Worm (Caenorhabditis elegans) whole organism, mixed stage, embryonic: ENCODE results near the gene srh-270.

ENCODE experiments used
- blmp-1 ChIP-seq: fragments of 150-350 bp; optimal IDR thresholded peaks from 2 replicates; lab custom pipeline; 2014; ENCODE audit warnings: missing biosample characterization, missing genetic modification characterization
- ceh-83 ChIP-seq: fragments of 200-800 bp; sonication (Bioruptor generic); optimal IDR thresholded peaks from 2 replicates; lab custom pipeline; 2018; ENCODE audit warnings: mild to moderate bottlenecking, missing genetic modification characterization, missing compliant biosample characterization
- elt-3 ChIP-seq: fragments of 150-350 bp; optimal IDR thresholded peaks from 2 replicates; lab custom pipeline; 2014; ENCODE audit warnings: missing biosample characterization, missing genetic modification characterization
- flh-1 ChIP-seq: fragments of 200-800 bp; sonication (Bioruptor generic); optimal IDR thresholded peaks from 2 replicates; lab custom pipeline; 2018; ENCODE audit warnings: mild to moderate bottlenecking, missing genetic modification characterization, moderate library complexity, missing compliant biosample characterization
- lin-13 ChIP-seq: fragments of 150-350 bp; optimal IDR thresholded peaks from 2 replicates; lab custom pipeline; 2014; ENCODE audit warnings: missing biosample characterization, missing genetic modification characterization
- lin-32 ChIP-seq: fragments of 200-800 bp; sonication (Bioruptor generic); optimal IDR thresholded peaks from 2 replicates; lab custom pipeline; 2018; ENCODE audit warnings: mild to moderate bottlenecking, missing genetic modification characterization, missing compliant biosample characterization
- lsy-2 ChIP-seq: fragments of 150-350 bp; optimal IDR thresholded peaks from 2 replicates; lab custom pipeline; 2014; ENCODE audit warnings: missing biosample characterization, missing genetic modification characterization
- mab-5 ChIP-seq: fragments of 150-350 bp; optimal IDR thresholded peaks from 2 replicates; lab custom pipeline; 2014; ENCODE audit warnings: missing biosample characterization, missing genetic modification characterization
- mep-1 ChIP-seq: fragments of 150-350 bp; optimal IDR thresholded peaks from 2 replicates; lab custom pipeline; 2017; ENCODE audit warnings: missing biosample characterization, missing genetic modification reagents, missing genetic modification characterization, inconsistent platforms
- mls-2 ChIP-seq: sonication (generic microtip); optimal IDR thresholded peaks from 2 replicates; lab custom pipeline; 2016; ENCODE audit warnings: mild to moderate bottlenecking, missing genetic modification characterization, moderate library complexity, missing compliant biosample characterization
- nhr-2 ChIP-seq: fragments of 150-350 bp; optimal IDR thresholded peaks from 2 replicates; lab custom pipeline; 2014; ENCODE audit warnings: missing biosample characterization, missing genetic modification characterization
- nhr-76 ChIP-seq: sonication (generic microtip); optimal IDR thresholded peaks from 2 replicates; lab custom pipeline; 2017; ENCODE audit warnings: missing biosample characterization, missing genetic modification characterization
- pha-4 ChIP-seq: fragments of 150-350 bp; optimal IDR thresholded peaks from 2 replicates; lab custom pipeline; 2018; ENCODE audit warnings: missing biosample characterization, missing genetic modification reagents, missing genetic modification characterization
- snpc-4 ChIP-seq: fragments of 150-350 bp; optimal IDR thresholded peaks from 2 replicates; lab custom pipeline; 2014; ENCODE audit warnings: missing biosample characterization, missing genetic modification characterization
- sptf-1 ChIP-seq: sonication (generic microtip); optimal IDR thresholded peaks from 2 replicates; lab custom pipeline; 2017; ENCODE audit warnings: mild to moderate bottlenecking, missing genetic modification characterization, moderate library complexity, missing compliant biosample characterization
- unc-120 ChIP-seq: sonication (generic microtip); optimal IDR thresholded peaks from 2 replicates; lab custom pipeline; 2017; ENCODE audit warnings: missing genetic modification characterization, missing compliant biosample characterization; ENCODE audit not compliant: poor library complexity, severe bottlenecking
- unc-39 ChIP-seq: fragments of 150-350 bp; optimal IDR thresholded peaks from 2 replicates; lab custom pipeline; 2014; ENCODE audit warnings: missing biosample characterization, missing genetic modification characterization

srh-270 gene

ce11 chrV:2810164-2810563 is 51.2 kb downstream of the srh-270 start, which contains the start of gene F54E2.1:
Gene F54E2.1 (plus strand): TSS chrV:2810398.
- no peak for TF ChIP-seq sptf-1 (tag; lab: Kevin White, UChicago)
- TF ChIP-seq ceh-83 (GFP tag; lab: Kevin White, UChicago): no peak
- no peak for TF ChIP-seq nhr-76
- no peak for TF ChIP-seq blmp-1
- no peak for TF ChIP-seq mab-5 (tag; lab: Kevin White, UChicago)
- TF ChIP-seq lin-32 (GFP tag; lab: Kevin White, UChicago): no peak
- no peak for TF ChIP-seq nhr-2 (tag; lab: Kevin White, UChicago)
- no peak for TF ChIP-seq pha-4 (tag; lab: Kevin White, UChicago)
- no peak for TF ChIP-seq unc-120 (tag; lab: Kevin White, UChicago)
- no peak for TF ChIP-seq flh-1 (GFP tag; lab: Kevin White, UChicago)
- no peak for TF ChIP-seq snpc-4
- no peak for TF ChIP-seq unc-39 (tag; lab: Kevin White, UChicago)
- no peak for TF ChIP-seq lsy-2 (tag; lab: Kevin White, UChicago)
- no peak for TF ChIP-seq mep-1 (tag; lab: Kevin White, UChicago)
- no peak for TF ChIP-seq elt-3 (tag; lab: Kevin White, UChicago)
- TF ChIP-seq mls-2 (tag; lab: Kevin White, UChicago): no peak
- TF ChIP-seq lin-13 (tag; lab: Kevin White, UChicago): no peak
- TF ChIP-seq, all 35 proteins: peak for 0
